Fruit fly (Drosophila melanogaster) whole organism, prepupa: ENCODE results near the gene Snapin.

Experiments
- CG10631 ChIP-seq: fragments of 200-800 bp; sonication (Bioruptor generic); optimal IDR thresholded peaks from 2 replicates; lab custom pipeline; 2016; ENCODE audit warnings: missing biosample characterization, missing genetic modification characterization
- CG10669 ChIP-seq: fragments of 200-800 bp; sonication (Bioruptor generic); optimal IDR thresholded peaks from 3 replicates; lab custom pipeline; 2018; ENCODE audit warnings: missing biosample characterization, mild to moderate bottlenecking, missing genetic modification characterization, moderate library complexity
- CG11294 ChIP-seq: fragments of 200-800 bp; sonication (Bioruptor generic); IDR thresholded peaks from 2 replicates; pipeline ENCODE4 v1.3.6; 2022; ENCODE audit warnings: missing biosample characterization, missing genetic modification characterization
- CG11902 ChIP-seq: fragments of 200-800 bp; sonication (Bioruptor generic); optimal IDR thresholded peaks from 3 replicates; lab custom pipeline; 2016; ENCODE audit warnings: missing biosample characterization, missing genetic modification characterization
- CG15336 ChIP-seq: fragments of 200-800 bp; sonication (Bioruptor generic); IDR thresholded peaks from 2 replicates; pipeline ENCODE4 v1.3.6; 2022; ENCODE audit warnings: missing biosample characterization, missing genetic modification characterization
- CG16779 ChIP-seq: fragments of 200-800 bp; sonication (Bioruptor generic); optimal IDR thresholded peaks from 3 replicates; lab custom pipeline; 2017; ENCODE audit warnings: missing biosample characterization, mild to moderate bottlenecking, missing genetic modification characterization
- CG3032 ChIP-seq: fragments of 200-800 bp; optimal IDR thresholded peaks from 2 replicates; lab custom pipeline; 2019; ENCODE audit warnings: missing biosample characterization, mild to moderate bottlenecking, missing genetic modification characterization, moderate library complexity
- CG31627 ChIP-seq: fragments of 200-800 bp; sonication (Bioruptor generic); optimal IDR thresholded peaks from 3 replicates; lab custom pipeline; 2016; ENCODE audit warnings: missing biosample characterization, missing genetic modification characterization
- CG32006 ChIP-seq: fragments of 200-800 bp; sonication (Bioruptor generic); optimal IDR thresholded peaks from 3 replicates; lab custom pipeline; 2017; ENCODE audit warnings: missing biosample characterization, mild to moderate bottlenecking, missing genetic modification characterization
- CG34406 ChIP-seq: fragments of 200-800 bp; sonication (Bioruptor generic); optimal IDR thresholded peaks from 3 replicates; lab custom pipeline; 2016; ENCODE audit warnings: missing biosample characterization, missing genetic modification characterization
- CG3919 ChIP-seq: fragments of 200-800 bp; sonication (Bioruptor generic); optimal IDR thresholded peaks from 3 replicates; lab custom pipeline; 2016; ENCODE audit warnings: missing biosample characterization, missing genetic modification characterization
- CG6163 ChIP-seq: fragments of 200-800 bp; sonication (Bioruptor generic); IDR thresholded peaks from 3 replicates; pipeline ENCODE4 v1.3.6; 2022; ENCODE audit warnings: missing biosample characterization, missing genetic modification characterization
- CG6276 ChIP-seq: fragments of 200-800 bp; sonication (Bioruptor generic); optimal IDR thresholded peaks from 2 replicates; lab custom pipeline; 2017; ENCODE audit warnings: missing biosample characterization, mild to moderate bottlenecking, missing genetic modification characterization
- CG6792 ChIP-seq: fragments of 200-800 bp; sonication (Bioruptor generic); optimal IDR thresholded peaks from 3 replicates; lab custom pipeline; 2016; ENCODE audit warnings: missing biosample characterization, missing genetic modification characterization
- CG7368 ChIP-seq: fragments of 200-800 bp; sonication (Bioruptor generic); optimal IDR thresholded peaks from 3 replicates; lab custom pipeline; 2016; ENCODE audit warnings: missing biosample characterization, missing genetic modification characterization
- CG8119 ChIP-seq: fragments of 200-800 bp; sonication (Bioruptor generic); IDR thresholded peaks from 3 replicates; pipeline ENCODE4 v1.3.6; 2022; ENCODE audit warnings: missing biosample characterization, missing genetic modification characterization
- CG8319 ChIP-seq: fragments of 200-800 bp; sonication (Bioruptor generic); optimal IDR thresholded peaks from 3 replicates; lab custom pipeline; 2016; ENCODE audit warnings: missing biosample characterization, missing genetic modification characterization
- CG8632 ChIP-seq: fragments of 200-800 bp; sonication (Bioruptor generic); optimal IDR thresholded peaks from 3 replicates; lab custom pipeline; 2016; ENCODE audit warnings: missing biosample characterization, missing genetic modification characterization
- CG9139 ChIP-seq: fragments of 200-800 bp; sonication (Bioruptor generic); optimal IDR thresholded peaks from 3 replicates; lab custom pipeline; 2017; ENCODE audit warnings: missing biosample characterization, mild to moderate bottlenecking, missing genetic modification characterization
- Eip75B ChIP-seq: fragments of 200-800 bp; sonication (Bioruptor generic); optimal IDR thresholded peaks from 3 replicates; lab custom pipeline; 2016; ENCODE audit warnings: missing biosample characterization, missing genetic modification characterization
- Ets21C ChIP-seq: fragments of 200-800 bp; sonication (Bioruptor generic); optimal IDR thresholded peaks from 3 replicates; lab custom pipeline; 2016; ENCODE audit warnings: missing biosample characterization, missing genetic modification characterization
- Ets96B ChIP-seq: fragments of 200-800 bp; optimal IDR thresholded peaks from 2 replicates; lab custom pipeline; 2019; ENCODE audit warnings: missing biosample characterization, mild to moderate bottlenecking, missing genetic modification characterization, moderate library complexity
- Gug ChIP-seq: fragments of 200-800 bp; sonication (Bioruptor generic); IDR thresholded peaks from 2 replicates; pipeline ENCODE4 v1.3.6; 2022; ENCODE audit warnings: missing biosample characterization, missing genetic modification characterization
- Hr39 ChIP-seq: fragments of 200-800 bp; sonication (Bioruptor generic); optimal IDR thresholded peaks from 2 replicates; lab custom pipeline; 2016; ENCODE audit warnings: missing biosample characterization, missing genetic modification characterization
- Hr4 ChIP-seq: fragments of 200-800 bp; sonication (Bioruptor generic); optimal IDR thresholded peaks from 3 replicates; lab custom pipeline; 2016; ENCODE audit warnings: missing biosample characterization, missing genetic modification characterization
- Lpt ChIP-seq: fragments of 200-800 bp; sonication (Bioruptor generic); optimal IDR thresholded peaks from 3 replicates; lab custom pipeline; 2016; ENCODE audit warnings: missing biosample characterization, missing genetic modification characterization
- Met ChIP-seq: fragments of 200-800 bp; sonication (Bioruptor generic); optimal IDR thresholded peaks from 3 replicates; lab custom pipeline; 2016; ENCODE audit warnings: missing biosample characterization, missing genetic modification characterization
- OdsH ChIP-seq: fragments of 200-800 bp; sonication (Bioruptor generic); optimal IDR thresholded peaks from 3 replicates; lab custom pipeline; 2016; ENCODE audit warnings: missing biosample characterization, missing genetic modification characterization
- Sox102F ChIP-seq: fragments of 200-800 bp; sonication (Bioruptor generic); optimal IDR thresholded peaks from 2 replicates; lab custom pipeline; 2016; ENCODE audit warnings: missing biosample characterization, mild to moderate bottlenecking, missing genetic modification characterization
- Sox14 ChIP-seq: fragments of 200-800 bp; sonication (Bioruptor generic); optimal IDR thresholded peaks from 3 replicates; lab custom pipeline; 2016; ENCODE audit warnings: missing biosample characterization, missing genetic modification characterization
- Sox15 ChIP-seq: fragments of 200-800 bp; sonication (Bioruptor generic); optimal IDR thresholded peaks from 3 replicates; lab custom pipeline; 2016; ENCODE audit warnings: missing biosample characterization, missing genetic modification characterization
- achi ChIP-seq: fragments of 200-800 bp; sonication (Bioruptor generic); optimal IDR thresholded peaks from 3 replicates; lab custom pipeline; 2016; ENCODE audit warnings: missing biosample characterization, missing genetic modification characterization
- acj6 ChIP-seq: fragments of 200-800 bp; sonication (Bioruptor generic); optimal IDR thresholded peaks from 3 replicates; lab custom pipeline; 2016; ENCODE audit warnings: missing biosample characterization, missing genetic modification characterization
- cyc ChIP-seq: fragments of 200-800 bp; sonication (Bioruptor generic); optimal IDR thresholded peaks from 3 replicates; lab custom pipeline; 2016; ENCODE audit warnings: missing biosample characterization, missing genetic modification characterization
- dsx ChIP-seq: fragments of 200-800 bp; optimal IDR thresholded peaks from 3 replicates; lab custom pipeline; 2019; ENCODE audit warnings: missing biosample characterization, mild to moderate bottlenecking, missing genetic modification characterization, moderate library complexity; ENCODE audit not compliant: poor library complexity, severe bottlenecking
- esn ChIP-seq: fragments of 200-800 bp; sonication (Bioruptor generic); optimal IDR thresholded peaks from 2 replicates; lab custom pipeline; 2016; ENCODE audit warnings: missing biosample characterization, mild to moderate bottlenecking, missing genetic modification characterization, moderate library complexity
- fd59A ChIP-seq: fragments of 200-800 bp; sonication (Bioruptor generic); optimal IDR thresholded peaks from 2 replicates; lab custom pipeline; 2017; ENCODE audit warnings: missing biosample characterization, mild to moderate bottlenecking, missing genetic modification characterization, missing genetic modification reagents
- fd85E ChIP-seq: fragments of 200-800 bp; sonication (Bioruptor generic); optimal IDR thresholded peaks from 3 replicates; lab custom pipeline; 2016; ENCODE audit warnings: missing biosample characterization, missing genetic modification characterization
- fkh ChIP-seq: fragments of 200-800 bp; sonication (Bioruptor generic); optimal IDR thresholded peaks from 3 replicates; lab custom pipeline; 2017; ENCODE audit warnings: missing biosample characterization, mild to moderate bottlenecking, missing genetic modification characterization, moderate library complexity
- lz ChIP-seq: fragments of 200-800 bp; sonication (Bioruptor generic); optimal IDR thresholded peaks from 3 replicates; lab custom pipeline; 2016; ENCODE audit warnings: missing biosample characterization, missing genetic modification characterization
- net ChIP-seq: fragments of 200-800 bp; sonication (Bioruptor generic); optimal IDR thresholded peaks from 3 replicates; lab custom pipeline; 2016; ENCODE audit warnings: missing biosample characterization, missing genetic modification characterization
- salr ChIP-seq, 2 experiments: fragments of 200-800 bp; sonication (Bioruptor generic); optimal IDR thresholded peaks; 3 replicates each; lab custom pipeline; 2016 to 2018; ENCODE audit warnings: missing biosample characterization in 2 of 2, missing genetic modification characterization in 2 of 2, mild to moderate bottlenecking in 1 of 2
- spab ChIP-seq: fragments of 200-800 bp; sonication (Bioruptor generic); optimal IDR thresholded peaks from 2 replicates; lab custom pipeline; 2017; ENCODE audit warnings: missing biosample characterization, mild to moderate bottlenecking, missing genetic modification characterization, missing genetic modification reagents
- ss ChIP-seq, 2 experiments: fragments of 200-800 bp; sonication (Bioruptor generic); optimal IDR thresholded peaks; 2 replicates in 1 of 2; 3 replicates in 1 of 2; lab custom pipeline; 2017 to 2018; ENCODE audit warnings: mild to moderate bottlenecking in 2 of 2, missing biosample characterization in 2 of 2, missing genetic modification characterization in 2 of 2, moderate library complexity in 1 of 2
- topi ChIP-seq: fragments of 200-800 bp; sonication (Bioruptor generic); optimal IDR thresholded peaks from 3 replicates; lab custom pipeline; 2016; ENCODE audit warnings: missing biosample characterization, missing genetic modification characterization
- vri ChIP-seq: fragments of 200-800 bp; sonication (Bioruptor generic); optimal IDR thresholded peaks from 3 replicates; lab custom pipeline; 2016; ENCODE audit warnings: missing biosample characterization, mild to moderate bottlenecking, missing genetic modification characterization

The Snapin gene

dm6 chr2L:2752460-2753411, 6.7 kb downstream of the Snapin start, which contains the start of gene Pgk (continued):
- TF ChIP-seq esn (GFP tag; lab: Kevin White, UChicago): peak; percentile 74
- peak; percentile 58 for TF ChIP-seq fkh
- TF ChIP-seq CG11294 (GFP tag; lab: Robert Waterston, UW): no peak
- TF ChIP-seq CG8632 (GFP tag; lab: Kevin White, UChicago): peak; percentile 47
- peak; percentile 21 for TF ChIP-seq CG7368 (GFP tag; lab: Kevin White, UChicago)
- peak; percentile 37 for TF ChIP-seq acj6 (GFP tag; lab: Kevin White, UChicago)
- TF ChIP-seq spab (GFP tag; lab: Kevin White, UChicago): peak; percentile 41
- peak; percentile 24 for TF ChIP-seq Ets96B (tag; lab: Kevin White, UChicago)
- peak; percentile 69 for TF ChIP-seq CG16779 (tag; lab: Kevin White, UChicago)
- TF ChIP-seq Sox14: peak; percentile 71
- no peak for TF ChIP-seq CG15336 (GFP tag; lab: Robert Waterston, UW)
- TF ChIP-seq Hr4: peak; percentile 55
- TF ChIP-seq Hr39 (GFP tag; lab: Kevin White, UChicago): peak; percentile 49
- peak; percentile 75 for TF ChIP-seq CG6276 (GFP tag; lab: Kevin White, UChicago)
- peak in 1 of 2 experiments; percentile 34 for TF ChIP-seq salr (GFP tag; optimal IDR thresholded peaks at IDR 0.05; lab: Kevin White, UChicago)
- TF ChIP-seq ss (GFP tag; optimal IDR thresholded peaks at IDR 0.05; lab: Kevin White, UChicago): peak; percentile 67 to 70
- TF ChIP-seq CG31627 (GFP tag; lab: Kevin White, UChicago): peak; percentile 32
- peak; percentile 32 for TF ChIP-seq CG3919
- peak; percentile 72 for TF ChIP-seq Met
- TF ChIP-seq lz (GFP tag; lab: Kevin White, UChicago): peak; percentile 38
- TF ChIP-seq Lpt: peak; percentile 82
- peak; percentile 48 for TF ChIP-seq achi
- TF ChIP-seq CG8119 (GFP tag; lab: Robert Waterston, UW): no peak
- TF ChIP-seq CG9139: peak; percentile 78
- TF ChIP-seq Sox15 (GFP tag; lab: Kevin White, UChicago): no peak
- peak; percentile 40 for TF ChIP-seq cyc (GFP tag; lab: Kevin White, UChicago)
- TF ChIP-seq Ets21C (GFP tag; lab: Kevin White, UChicago): peak; percentile 59
- TF ChIP-seq Eip75B (GFP tag; lab: Kevin White, UChicago): peak; percentile 76
- TF ChIP-seq fd59A (GFP tag; lab: Kevin White, UChicago): peak; percentile 7
- TF ChIP-seq Sox102F: peak; percentile 80
- TF ChIP-seq OdsH (GFP tag; lab: Kevin White, UChicago): no peak
- TF ChIP-seq CG6163 (GFP tag; lab: Robert Waterston, UW): no peak
- TF ChIP-seq CG32006 (GFP tag; lab: Kevin White, UChicago): peak; percentile 48
- TF ChIP-seq CG8319 (GFP tag; lab: Kevin White, UChicago): peak; percentile 18
- peak; percentile 49 for TF ChIP-seq net
- peak; percentile 29 for TF ChIP-seq CG34406

- peak; percentile 91 for TF ChIP-seq dsx (GFP tag; lab: Kevin White, UChicago)
- TF ChIP-seq Hr4: peak; percentile 98
- TF ChIP-seq CG10631: peak; percentile 97
- no peak for TF ChIP-seq Gug (GFP tag; lab: Robert Waterston, UW)
- peak; percentile 99 for TF ChIP-seq fd59A (GFP tag; lab: Kevin White, UChicago)
- peak; percentile 98 for TF ChIP-seq CG3919
- TF ChIP-seq CG6276 (GFP tag; lab: Kevin White, UChicago): peak; percentile 99
- TF ChIP-seq fd85E (GFP tag; lab: Kevin White, UChicago): peak; percentile 96
- peak; percentile 99 for TF ChIP-seq acj6 (GFP tag; lab: Kevin White, UChicago)
- peak; percentile 98 for TF ChIP-seq CG3032
- TF ChIP-seq CG8119 (GFP tag; lab: Robert Waterston, UW): no peak
- TF ChIP-seq vri (GFP tag; lab: Kevin White, UChicago): peak; percentile 93
- TF ChIP-seq CG11902 (GFP tag; lab: Kevin White, UChicago): peak; percentile 96
- peak; percentile 99 for TF ChIP-seq Eip75B (GFP tag; lab: Kevin White, UChicago)
- peak; percentile 97 for TF ChIP-seq topi (GFP tag; lab: Kevin White, UChicago)
- TF ChIP-seq CG8632 (GFP tag; lab: Kevin White, UChicago): peak; percentile 98
- TF ChIP-seq CG10669: peak; percentile 97
- TF ChIP-seq CG6792 (GFP tag; lab: Kevin White, UChicago): peak; percentile 98
- peak; percentile 98 for TF ChIP-seq lz (GFP tag; lab: Kevin White, UChicago)
- peak; percentile 97 to 99 for TF ChIP-seq ss (GFP tag; optimal IDR thresholded peaks at IDR 0.05; lab: Kevin White, UChicago)
- peak; percentile 99 for TF ChIP-seq CG32006 (GFP tag; lab: Kevin White, UChicago)
- peak; percentile 98 for TF ChIP-seq Hr39 (GFP tag; lab: Kevin White, UChicago)
- peak; percentile 98 for TF ChIP-seq OdsH (GFP tag; lab: Kevin White, UChicago)
- no peak for TF ChIP-seq CG11294 (GFP tag; lab: Robert Waterston, UW)
- peak; percentile 97 for TF ChIP-seq CG31627 (GFP tag; lab: Kevin White, UChicago)
Observed at dm6 chr2L:2751904-2752459, 7.5 kb downstream of the Snapin start, which contains the start of gene Bacc. Gene Bacc, plus strand, starts transcription at chr2L:2752445.
